Worm (Caenorhabditis elegans) whole organism, midembryonic: ENCODE measurements around the gene mai-1.

ENCODE experiments used
- cog-1 ChIP-seq: sonication (generic microtip); optimal IDR thresholded peaks from 2 replicates; lab custom pipeline; 2016; ENCODE audit warnings: missing genetic modification characterization, missing compliant biosample characterization
- flt-1 ChIP-seq: fragments of 200-800 bp; sonication (Bioruptor generic); IDR thresholded peaks from 2 replicates; pipeline ENCODE4 v1.3.6; 2022; ENCODE audit warnings: missing genetic modification characterization, missing compliant biosample characterization
- klf-2 ChIP-seq: fragments of 200-800 bp; sonication (Bioruptor generic); conservative IDR thresholded peaks from 2 replicates; pipeline ENCODE4 v1.3.6; 2022; ENCODE audit warnings: missing genetic modification reagents, missing genetic modification characterization, missing compliant biosample characterization
- med-1 ChIP-seq: sonication (generic microtip); optimal IDR thresholded peaks from 2 replicates; lab custom pipeline; 2017; ENCODE audit warnings: missing genetic modification characterization, mild to moderate bottlenecking, missing compliant biosample characterization, antibody characterized with exemption, missing genetic modification reagents; ENCODE audit not compliant: insufficient read depth
- ztf-23 ChIP-seq: fragments of 200-800 bp; sonication (Bioruptor generic); IDR thresholded peaks from 2 replicates; pipeline ENCODE4 v1.3.6; 2022; ENCODE audit warnings: missing genetic modification reagents, missing genetic modification characterization, missing compliant biosample characterization

DNA sequence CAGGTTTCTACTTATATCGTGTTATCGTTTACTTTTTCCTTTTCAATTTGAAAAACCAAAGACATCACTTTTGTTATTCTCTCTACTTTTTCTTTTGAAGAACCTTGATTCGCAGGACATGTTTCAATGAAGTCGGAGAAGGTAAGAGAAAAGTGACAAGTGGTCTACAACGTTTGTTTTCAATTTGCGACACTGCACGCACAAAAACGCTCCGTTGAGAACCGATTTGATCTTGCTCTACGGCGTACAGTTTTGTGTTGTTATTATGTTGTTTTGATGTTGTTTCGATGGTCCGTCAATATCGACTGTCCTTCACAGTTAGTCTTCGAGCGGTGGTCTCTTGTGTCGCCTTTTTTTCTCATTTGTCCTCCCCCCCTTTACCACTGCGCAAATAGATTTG is 27.0 kb downstream of the mai-1 start, which contains the start of gene pccb-1:
- no peak for TF ChIP-seq cog-1
- TF ChIP-seq med-1 (GFP tag; lab: Kevin White, UChicago) = no peak
- TF ChIP-seq flt-1 = no peak
- TF ChIP-seq klf-2 (GFP tag; lab: Robert Waterston, UW) = no peak
- no peak for TF ChIP-seq ztf-23
